Worm (Caenorhabditis elegans) whole organism, young adult: ENCODE measurements around the gene rad-23.

Source experiments
- B0336.3 ChIP-seq: fragments of 200-800 bp; sonication (Bioruptor generic); IDR thresholded peaks from 2 replicates; pipeline ENCODE4 v1.3.6; 2022; ENCODE audit warnings: missing genetic modification characterization, missing compliant biosample characterization
- F52B5.7 ChIP-seq: sonication (generic microtip); optimal IDR thresholded peaks from 2 replicates; lab custom pipeline; 2016; ENCODE audit warnings: mild to moderate bottlenecking, missing genetic modification characterization, missing compliant biosample characterization
- F57C9.4 ChIP-seq: sonication (generic microtip); optimal IDR thresholded peaks from 2 replicates; lab custom pipeline; 2017; ENCODE audit warnings: mild to moderate bottlenecking, missing genetic modification characterization, missing compliant biosample characterization
- Y53F4B.3 ChIP-seq: fragments of 200-800 bp; sonication (Bioruptor generic); IDR thresholded peaks from 2 replicates; pipeline ENCODE4 v1.3.6; 2022; ENCODE audit warnings: missing genetic modification reagents, missing genetic modification characterization, missing compliant biosample characterization
- Y53G8AR.9 ChIP-seq: fragments of 200-800 bp; sonication (Bioruptor generic); conservative IDR thresholded peaks from 2 replicates; pipeline ENCODE4 v1.3.6; 2022; ENCODE audit warnings: missing genetic modification reagents, missing genetic modification characterization, missing compliant biosample characterization
- athp-1 ChIP-seq: sonication (generic microtip); optimal IDR thresholded peaks from 2 replicates; lab custom pipeline; 2017; ENCODE audit warnings: mild to moderate bottlenecking, missing genetic modification characterization, missing compliant biosample characterization
- attf-5 ChIP-seq: fragments of 200-800 bp; sonication (Bioruptor generic); optimal IDR thresholded peaks from 2 replicates; lab custom pipeline; 2018; ENCODE audit warnings: mild to moderate bottlenecking, missing genetic modification characterization, missing compliant biosample characterization
- cebp-1 ChIP-seq, 2 experiments: fragments of 200-800 bp in 1 of 2; sonication (Bioruptor generic) in 1 of 2; sonication (generic microtip) in 1 of 2; IDR thresholded peaks in 1 of 2; optimal IDR thresholded peaks in 1 of 2; 2 replicates each; pipeline versions ENCODE4 v1.3.6 to Lab custom; 2017 to 2022; ENCODE audit warnings: missing compliant biosample characterization in 2 of 2, missing genetic modification characterization in 2 of 2, mild to moderate bottlenecking in 1 of 2, missing genetic modification reagents in 1 of 2, moderate library complexity in 1 of 2
- ceh-100 ChIP-seq: fragments of 200-800 bp; sonication (Bioruptor generic); IDR thresholded peaks from 2 replicates; pipeline ENCODE4 v1.3.6; 2022; ENCODE audit warnings: missing genetic modification reagents, missing genetic modification characterization, missing compliant biosample characterization
- ceh-79 ChIP-seq: sonication (generic microtip); optimal IDR thresholded peaks from 2 replicates; lab custom pipeline; 2017; ENCODE audit warnings: mild to moderate bottlenecking, missing genetic modification characterization, missing compliant biosample characterization
- chd-7 ChIP-seq: sonication (generic microtip); optimal IDR thresholded peaks from 2 replicates; lab custom pipeline; 2016; ENCODE audit warnings: mild to moderate bottlenecking, missing genetic modification characterization, moderate library complexity, missing compliant biosample characterization
- die-1 ChIP-seq: sonication (generic microtip); optimal IDR thresholded peaks from 2 replicates; lab custom pipeline; 2016; ENCODE audit warnings: missing genotype, mild to moderate bottlenecking, missing genetic modification characterization, missing compliant biosample characterization
- egl-18 ChIP-seq: fragments of 200-800 bp; sonication (Bioruptor generic); IDR thresholded peaks from 2 replicates; pipeline ENCODE4 v1.3.6; 2022; ENCODE audit warnings: missing genetic modification reagents, missing genetic modification characterization, missing compliant biosample characterization
- egrh-3 ChIP-seq: fragments of 200-800 bp; sonication (Bioruptor generic); IDR thresholded peaks from 2 replicates; pipeline ENCODE4 v1.3.6; 2022; ENCODE audit warnings: missing genetic modification reagents, missing genetic modification characterization, missing compliant biosample characterization
- ets-4 ChIP-seq: fragments of 200-800 bp; sonication (Bioruptor generic); optimal IDR thresholded peaks from 2 replicates; lab custom pipeline; 2018; ENCODE audit warnings: mild to moderate bottlenecking, missing genetic modification characterization, missing compliant biosample characterization
- gei-17 ChIP-seq: fragments of 200-800 bp; sonication (Bioruptor generic); optimal IDR thresholded peaks from 2 replicates; lab custom pipeline; 2018; ENCODE audit warnings: mild to moderate bottlenecking, missing genetic modification characterization, missing compliant biosample characterization
- hmg-20 ChIP-seq: fragments of 200-800 bp; sonication (Bioruptor generic); IDR thresholded peaks from 2 replicates; pipeline ENCODE4 v1.3.6; 2022; ENCODE audit warnings: missing genetic modification reagents, missing genetic modification characterization, missing compliant biosample characterization
- hrde-1 ChIP-seq: sonication (generic microtip); optimal IDR thresholded peaks from 2 replicates; lab custom pipeline; 2016; ENCODE audit warnings: missing genetic modification characterization, mild to moderate bottlenecking, missing compliant biosample characterization, moderate library complexity, missing genotype, missing genetic modification reagents, borderline replicate concordance
- let-607 ChIP-seq, 2 experiments: fragments of 200-800 bp in 1 of 2; sonication (Bioruptor generic) in 1 of 2; sonication (generic microtip) in 1 of 2; optimal IDR thresholded peaks; 2 replicates each; lab custom pipeline; 2016 to 2018; ENCODE audit warnings: mild to moderate bottlenecking in 2 of 2, missing compliant biosample characterization in 2 of 2, missing genetic modification characterization in 2 of 2, moderate library complexity in 2 of 2, missing genotype in 1 of 2
- lin-54 ChIP-seq: fragments of 200-800 bp; sonication (Bioruptor generic); optimal IDR thresholded peaks from 2 replicates; lab custom pipeline; 2018; ENCODE audit warnings: mild to moderate bottlenecking, missing genetic modification characterization, missing compliant biosample characterization
- lir-1 ChIP-seq: fragments of 200-800 bp; sonication (Bioruptor generic); conservative IDR thresholded peaks from 2 replicates; pipeline ENCODE4 v1.3.6; 2022; ENCODE audit warnings: missing genetic modification reagents, missing genetic modification characterization, missing compliant biosample characterization
- madf-10 ChIP-seq: sonication (generic microtip); optimal IDR thresholded peaks from 2 replicates; lab custom pipeline; 2016; ENCODE audit warnings: mild to moderate bottlenecking, missing genetic modification characterization, missing compliant biosample characterization
- madf-6 ChIP-seq: fragments of 200-800 bp; sonication (Bioruptor generic); IDR thresholded peaks from 2 replicates; pipeline ENCODE4 v1.3.6; 2022; ENCODE audit warnings: missing genetic modification reagents, missing genetic modification characterization, missing compliant biosample characterization
- madf-8 ChIP-seq: fragments of 200-800 bp; sonication (Bioruptor generic); conservative IDR thresholded peaks from 2 replicates; pipeline ENCODE4 v1.3.6; 2022; ENCODE audit warnings: missing genetic modification reagents, missing genetic modification characterization, missing compliant biosample characterization
- nfya-2 ChIP-seq: fragments of 200-800 bp; sonication (Bioruptor generic); IDR thresholded peaks from 2 replicates; pipeline ENCODE4 v1.3.6; 2022; ENCODE audit warnings: missing genetic modification reagents, missing genetic modification characterization, missing compliant biosample characterization
- nfyb-1 ChIP-seq: fragments of 200-800 bp; sonication (Bioruptor generic); IDR thresholded peaks from 2 replicates; pipeline ENCODE4 v1.3.6; 2022; ENCODE audit warnings: missing genetic modification reagents, missing genetic modification characterization, missing compliant biosample characterization
- nhr-179 ChIP-seq: sonication (generic microtip); optimal IDR thresholded peaks from 2 replicates; lab custom pipeline; 2016; ENCODE audit warnings: mild to moderate bottlenecking, missing genetic modification characterization, missing compliant biosample characterization
- nhr-80 ChIP-seq: sonication (generic microtip); optimal IDR thresholded peaks from 2 replicates; lab custom pipeline; 2016; ENCODE audit warnings: missing genetic modification characterization, missing compliant biosample characterization
- rec-8 ChIP-seq, 2 experiments: sonication (generic microtip); optimal IDR thresholded peaks; 2 replicates each; lab custom pipeline; 2016; ENCODE audit warnings: mild to moderate bottlenecking in 2 of 2, missing genetic modification characterization in 2 of 2, missing genetic modification reagents in 2 of 2, missing genotype in 2 of 2, missing biosample characterization in 1 of 2, missing compliant biosample characterization in 1 of 2, moderate library complexity in 1 of 2
- snpc-1.3 ChIP-seq: sonication (generic microtip); optimal IDR thresholded peaks from 2 replicates; lab custom pipeline; 2017; ENCODE audit warnings: missing genetic modification characterization, mild to moderate bottlenecking, missing compliant biosample characterization, antibody characterized with exemption, moderate library complexity, missing genotype, missing genetic modification reagents; ENCODE audit not compliant: insufficient read depth
- snpc-3.4 ChIP-seq: sonication (generic microtip); optimal IDR thresholded peaks from 2 replicates; lab custom pipeline; 2017; ENCODE audit warnings: missing genetic modification characterization, mild to moderate bottlenecking, missing compliant biosample characterization, antibody characterized with exemption, moderate library complexity, missing genotype, missing genetic modification reagents
- unc-130 ChIP-seq: sonication (generic microtip); optimal IDR thresholded peaks from 2 replicates; lab custom pipeline; 2016; ENCODE audit warnings: missing genetic modification reagents, missing genetic modification characterization, missing compliant biosample characterization
- ztf-18 ChIP-seq: sonication (generic microtip); optimal IDR thresholded peaks from 2 replicates; lab custom pipeline; 2016; ENCODE audit warnings: missing genotype, mild to moderate bottlenecking, missing genetic modification characterization, missing compliant biosample characterization
- ztf-3 ChIP-seq: fragments of 200-800 bp; sonication (Bioruptor generic); optimal IDR thresholded peaks from 2 replicates; lab custom pipeline; 2018; ENCODE audit warnings: mild to moderate bottlenecking, missing genetic modification characterization, missing compliant biosample characterization

rad-23 gene

ce11 chrII:11650975-11651588 is 1.4 kb downstream of the rad-23 start, which contains the start of gene coa-7 (continued):
- TF ChIP-seq hrde-1 (tag; lab: Kevin White, UChicago) (no peak), cebp-1 (GFP tag; IDR thresholded peaks at IDR 0.05; lab: Robert Waterston, UW) (no peak), cebp-1 (tag; optimal IDR thresholded peaks at IDR 0.05; lab: Kevin White, UChicago) (peak; percentile 40), Y53F4B.3 (GFP tag; lab: Robert Waterston, UW) (no peak), attf-5 (GFP tag; lab: Kevin White, UChicago) (peak; percentile 16), B0336.3 (peak; percentile 84), die-1 (tag; lab: Kevin White, UChicago) (peak; percentile 14), egrh-3 (GFP tag; lab: Robert Waterston, UW) (no peak), madf-8 (no peak), ztf-18 (peak; percentile 59)
- TF ChIP-seq, all 124 proteins: peak for 35

- no peak for TF ChIP-seq ets-4 (GFP tag; lab: Kevin White, UChicago)
- TF ChIP-seq nfyb-1 (GFP tag; lab: Robert Waterston, UW), result peak; percentile 17; the same call in 1 of the 2 replicates
- TF ChIP-seq cebp-1 (GFP tag; IDR thresholded peaks at IDR 0.05; lab: Robert Waterston, UW), result peak; percentile 93
- TF ChIP-seq cebp-1 (tag; optimal IDR thresholded peaks at IDR 0.05; lab: Kevin White, UChicago), result peak; percentile 97
- no peak for TF ChIP-seq ceh-100
Measured at ce11 chrII:11649239-11649638, 3.3 kb downstream of the rad-23 start.

ce11 chrII:11646874-11647273 is 5.7 kb downstream of the rad-23 start:
- no peak for TF ChIP-seq athp-1 (tag; lab: Kevin White, UChicago)
- TF ChIP-seq F57C9.4, result no peak
- TF ChIP-seq lin-54 (GFP tag; lab: Kevin White, UChicago), result no peak
- TF ChIP-seq snpc-3.4, result no peak
- TF ChIP-seq nhr-80 (tag; lab: Kevin White, UChicago), result peak; percentile 16
- TF ChIP-seq, all 124 proteins: peak for 1

ce11 chrII:11646276-11646797 is 6.2 kb downstream of the rad-23 start, which contains the start of gene ghi-1:
ghi-1 (plus strand) TSS chrII:11646747.
- TF ChIP-seq gei-17 (GFP tag; lab: Kevin White, UChicago) (no peak), F57C9.4 (no peak), unc-130 (GFP tag; lab: Kevin White, UChicago) (no peak), snpc-1.3 (no peak), nhr-179 (tag; lab: Kevin White, UChicago) (no peak), nhr-80 (tag; lab: Kevin White, UChicago) (peak; percentile 30), rec-8 (tag; optimal IDR thresholded peaks at IDR 0.05; lab: Kevin White, UChicago) (no peak), nfyb-1 (GFP tag; lab: Robert Waterston, UW) (no peak)

ce11 chrII:11645383-11645782 is 7.1 kb downstream of the rad-23 start:
- TF ChIP-seq madf-8 (no peak), chd-7 (no peak), nfya-2 (GFP tag; lab: Robert Waterston, UW) (no peak), F52B5.7 (tag; lab: Kevin White, UChicago) (no peak), egl-18 (GFP tag; lab: Robert Waterston, UW) (no peak), hmg-20 (no peak), ceh-79 (tag; lab: Kevin White, UChicago) (no peak), lir-1 (GFP tag; lab: Robert Waterston, UW) (no peak), Y53G8AR.9 (GFP tag; lab: Robert Waterston, UW) (no peak), let-607 (tag; optimal IDR thresholded peaks at IDR 0.05; lab: Kevin White, UChicago) (no peak), ztf-3 (no peak), madf-10 (tag; lab: Kevin White, UChicago) (no peak), madf-6 (GFP tag; lab: Robert Waterston, UW) (no peak), nhr-80 (tag; lab: Kevin White, UChicago) (no peak), die-1 (tag; lab: Kevin White, UChicago) (no peak)
